Worm (Caenorhabditis elegans) whole organism, L1 larva: Measurements from ENCODE around the gene T17H7.7.
A peak's percentile ranks its signal among the peaks of the same experiment; 100 is the strongest.

ENCODE experiments used
- C34B4.2 ChIP-seq: sonication (generic microtip); optimal IDR thresholded peaks from 2 replicates; lab custom pipeline; 2017; ENCODE audit warnings: mild to moderate bottlenecking, missing genetic modification characterization, missing compliant biosample characterization
- alr-1 ChIP-seq: fragments of 200-800 bp; sonication (Bioruptor generic); optimal IDR thresholded peaks from 2 replicates; lab custom pipeline; 2018; ENCODE audit warnings: borderline replicate concordance, mild to moderate bottlenecking, missing genetic modification characterization, missing compliant biosample characterization
- aly-2 ChIP-seq: fragments of 150-350 bp; optimal IDR thresholded peaks from 2 replicates; lab custom pipeline; 2014; ENCODE audit warnings: missing biosample characterization, missing genetic modification characterization
- blmp-1 ChIP-seq: fragments of 150-350 bp; optimal IDR thresholded peaks from 2 replicates; lab custom pipeline; 2014; ENCODE audit warnings: missing biosample characterization, missing genetic modification characterization
- ceh-8 ChIP-seq: fragments of 200-800 bp; sonication (Bioruptor generic); optimal IDR thresholded peaks from 2 replicates; lab custom pipeline; 2018; ENCODE audit warnings: mild to moderate bottlenecking, missing genetic modification characterization, moderate library complexity, missing compliant biosample characterization
- ceh-82 ChIP-seq, 3 experiments: fragments of 150-350 bp in 1 of 3; sonication (generic microtip) in 2 of 3; optimal IDR thresholded peaks; 2 replicates each; lab custom pipeline; 2014 to 2017; ENCODE audit warnings: missing biosample characterization in 3 of 3, missing genetic modification characterization in 3 of 3
- ceh-90 ChIP-seq: sonication (generic microtip); optimal IDR thresholded peaks from 2 replicates; lab custom pipeline; 2016; ENCODE audit warnings: missing genetic modification characterization, missing compliant biosample characterization
- ces-1 ChIP-seq: fragments of 150-350 bp; optimal IDR thresholded peaks from 2 replicates; lab custom pipeline; 2014; ENCODE audit warnings: missing biosample characterization, missing genetic modification reagents, missing genetic modification characterization
- dpl-1 ChIP-seq, 3 experiments: fragments of 150-350 bp in 2 of 3; sonication (generic microtip) in 1 of 3; optimal IDR thresholded peaks; 2 replicates each; lab custom pipeline; 2014 to 2017; ENCODE audit warnings: missing biosample characterization in 3 of 3, missing genetic modification characterization in 3 of 3, missing genetic modification reagents in 3 of 3
- dsc-1 ChIP-seq: sonication (generic microtip); optimal IDR thresholded peaks from 2 replicates; lab custom pipeline; 2016; ENCODE audit warnings: mild to moderate bottlenecking, missing genetic modification characterization, missing compliant biosample characterization
- efl-1 ChIP-seq, 4 experiments: fragments of 150-350 bp; optimal IDR thresholded peaks in 3 of 4; peaks in 1 of 4; 1 replicate in 1 of 4; 2 replicates in 3 of 4; lab custom pipeline; 2014; ENCODE audit warnings: missing biosample characterization in 2 of 4, missing genetic modification characterization in 2 of 4, missing genetic modification reagents in 2 of 4
- efl-3 ChIP-seq: fragments of 200-800 bp; sonication (Bioruptor generic); optimal IDR thresholded peaks from 2 replicates; lab custom pipeline; 2018; ENCODE audit warnings: mild to moderate bottlenecking, missing genetic modification characterization, missing compliant biosample characterization
- egl-13 ChIP-seq: sonication (generic microtip); optimal IDR thresholded peaks from 2 replicates; lab custom pipeline; 2016; ENCODE audit warnings: missing genotype, missing genetic modification reagents, missing genetic modification characterization, missing compliant biosample characterization
- ets-5 ChIP-seq: fragments of 200-800 bp; sonication (Bioruptor generic); IDR thresholded peaks from 2 replicates; pipeline ENCODE4 v1.3.6; 2022; ENCODE audit warnings: missing genetic modification characterization, missing compliant biosample characterization
- fkh-10 ChIP-seq: sonication (generic microtip); optimal IDR thresholded peaks from 2 replicates; lab custom pipeline; 2017; ENCODE audit warnings: missing biosample characterization, missing genetic modification reagents, missing genetic modification characterization
- fkh-4 ChIP-seq: sonication (generic microtip); optimal IDR thresholded peaks from 2 replicates; lab custom pipeline; 2016; ENCODE audit warnings: missing compliant biosample characterization, missing genetic modification characterization, borderline replicate concordance
- fkh-8 ChIP-seq: sonication (generic microtip); optimal IDR thresholded peaks from 2 replicates; lab custom pipeline; 2016; ENCODE audit warnings: mild to moderate bottlenecking, missing genetic modification characterization, missing compliant biosample characterization
- hlh-4 ChIP-seq: sonication (generic microtip); optimal IDR thresholded peaks from 2 replicates; lab custom pipeline; 2016; ENCODE audit warnings: mild to moderate bottlenecking, missing genetic modification characterization, missing compliant biosample characterization
- hpl-2 ChIP-seq: fragments of 150-350 bp; optimal IDR thresholded peaks from 2 replicates; lab custom pipeline; 2014; ENCODE audit warnings: missing biosample characterization, missing genetic modification reagents, missing genetic modification characterization
- jun-1 ChIP-seq: fragments of 150-350 bp; optimal IDR thresholded peaks from 2 replicates; lab custom pipeline; 2014; ENCODE audit warnings: missing biosample characterization, missing genetic modification reagents, missing genetic modification characterization
- lin-14 ChIP-seq: fragments of 200-800 bp; sonication (Bioruptor generic); optimal IDR thresholded peaks from 2 replicates; lab custom pipeline; 2018; ENCODE audit warnings: mild to moderate bottlenecking, missing genetic modification characterization, moderate library complexity, missing compliant biosample characterization
- lin-39 ChIP-seq: fragments of 150-350 bp; optimal IDR thresholded peaks from 2 replicates; lab custom pipeline; 2014; ENCODE audit warnings: missing biosample characterization, missing genetic modification reagents, missing genetic modification characterization
- mef-2 ChIP-seq: fragments of 150-350 bp; optimal IDR thresholded peaks from 2 replicates; lab custom pipeline; 2014; ENCODE audit warnings: missing biosample characterization, missing genetic modification characterization
- nhr-28 ChIP-seq: fragments of 150-350 bp; optimal IDR thresholded peaks from 2 replicates; lab custom pipeline; 2014; ENCODE audit warnings: missing biosample characterization, missing genetic modification characterization
- nhr-47 ChIP-seq: sonication (generic microtip); optimal IDR thresholded peaks from 2 replicates; lab custom pipeline; 2016; ENCODE audit warnings: mild to moderate bottlenecking, missing genetic modification characterization, moderate library complexity, missing compliant biosample characterization
- nhr-76 ChIP-seq: sonication (generic microtip); optimal IDR thresholded peaks from 2 replicates; lab custom pipeline; 2017; ENCODE audit warnings: missing biosample characterization, missing genetic modification characterization
- nhr-84 ChIP-seq: sonication (generic microtip); optimal IDR thresholded peaks from 2 replicates; lab custom pipeline; 2017; ENCODE audit warnings: missing biosample characterization, missing genetic modification characterization
- nhr-85 ChIP-seq: sonication (generic microtip); peaks from one replicate; lab custom pipeline; 2016; ENCODE audit warnings: missing genetic modification characterization, inconsistent platforms, missing compliant biosample characterization
- nhr-90 ChIP-seq: sonication (generic microtip); optimal IDR thresholded peaks from 2 replicates; lab custom pipeline; 2016; ENCODE audit warnings: mild to moderate bottlenecking, missing genetic modification characterization, missing compliant biosample characterization; ENCODE audit not compliant: poor library complexity
- pag-3 ChIP-seq: sonication (generic microtip); optimal IDR thresholded peaks from 2 replicates; lab custom pipeline; 2017; ENCODE audit warnings: missing genetic modification characterization, mild to moderate bottlenecking, missing compliant biosample characterization, antibody characterized with exemption, borderline replicate concordance; ENCODE audit not compliant: insufficient read depth
- pax-3 ChIP-seq: fragments of 200-800 bp; sonication (Bioruptor generic); optimal IDR thresholded peaks from 2 replicates; lab custom pipeline; 2018; ENCODE audit warnings: mild to moderate bottlenecking, missing genetic modification characterization, moderate library complexity, missing compliant biosample characterization
- pqm-1 ChIP-seq: sonication (generic microtip); optimal IDR thresholded peaks from 3 replicates; lab custom pipeline; 2017; ENCODE audit warnings: missing biosample characterization, missing genetic modification characterization
- sptf-1 ChIP-seq: fragments of 150-350 bp; optimal IDR thresholded peaks from 2 replicates; lab custom pipeline; 2014; ENCODE audit warnings: missing biosample characterization, missing genetic modification characterization
- unc-130 ChIP-seq: fragments of 150-350 bp; optimal IDR thresholded peaks from 2 replicates; lab custom pipeline; 2017; ENCODE audit warnings: missing biosample characterization, missing genetic modification characterization, inconsistent platforms
- unc-62 ChIP-seq: fragments of 150-350 bp; optimal IDR thresholded peaks from 2 replicates; lab custom pipeline; 2014; ENCODE audit warnings: missing biosample characterization, missing genetic modification reagents, missing genetic modification characterization
- zag-1 ChIP-seq: fragments of 150-350 bp; optimal IDR thresholded peaks from 2 replicates; lab custom pipeline; 2014; ENCODE audit warnings: missing biosample characterization, missing genetic modification characterization
- zip-4 ChIP-seq: fragments of 200-800 bp; sonication (Bioruptor generic); optimal IDR thresholded peaks from 2 replicates; lab custom pipeline; 2018; ENCODE audit warnings: mild to moderate bottlenecking, missing genetic modification characterization, moderate library complexity, missing compliant biosample characterization
- ztf-11 ChIP-seq, 2 experiments: sonication (generic microtip); optimal IDR thresholded peaks; 2 replicates each; lab custom pipeline; 2016 to 2017; ENCODE audit warnings: missing genetic modification characterization in 2 of 2, missing biosample characterization in 1 of 2, missing compliant biosample characterization in 1 of 2

T17H7.7 gene

ce11 chrIII:744459-744858, 13.4 kb downstream of the T17H7.7 start:
- no peak for TF ChIP-seq unc-62 (GFP tag; lab: Kevin White, UChicago)
- no peak for TF ChIP-seq sptf-1 (tag; lab: Kevin White, UChicago)
- peak; percentile 17 for TF ChIP-seq lin-14 (GFP tag; lab: Kevin White, UChicago)
- no peak for TF ChIP-seq nhr-47 (tag; lab: Kevin White, UChicago)
- TF ChIP-seq pag-3 = no peak
- no peak for TF ChIP-seq nhr-84 (tag; lab: Kevin White, UChicago)
- no peak for TF ChIP-seq ztf-11 (tag; optimal IDR thresholded peaks at IDR 0.05; lab: Kevin White, UChicago)
- TF ChIP-seq blmp-1 (tag; lab: Kevin White, UChicago) = peak; percentile 95
- no peak for TF ChIP-seq nhr-28 (tag; lab: Kevin White, UChicago)

DNA sequence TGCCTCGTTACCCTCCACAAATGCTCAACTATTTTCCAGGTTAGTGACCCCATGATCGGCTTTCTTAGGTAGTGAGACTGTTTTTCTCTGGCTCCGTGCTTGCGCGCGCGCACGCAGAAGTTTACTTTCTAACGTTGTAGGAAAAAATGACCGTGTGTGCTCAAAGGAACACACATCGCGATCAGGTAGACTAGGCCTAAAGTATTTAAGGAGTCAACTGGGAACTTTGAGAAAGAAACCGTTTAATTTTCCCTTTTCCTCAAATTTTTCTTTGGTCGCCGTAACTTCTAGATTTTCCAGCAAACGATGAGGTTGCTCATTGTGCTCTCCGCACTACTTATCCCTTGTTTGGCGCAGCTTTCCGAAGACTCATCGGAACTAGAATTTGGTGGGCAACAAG, 17.5 kb downstream of the T17H7.7 start, which contains the start of gene idpp-1:
TSS of gene idpp-1 (plus strand) at position 301 of the 400 bp plus-strand sequence.
- TF ChIP-seq unc-130 (tag; lab: Kevin White, UChicago) (no peak), egl-13 (no peak), efl-3 (GFP tag; lab: Kevin White, UChicago) (no peak), aly-2 (tag; lab: Kevin White, UChicago) (no peak), nhr-84 (tag; lab: Kevin White, UChicago) (no peak), dsc-1 (tag; lab: Kevin White, UChicago) (no peak), jun-1 (tag; lab: Kevin White, UChicago) (no peak), ceh-8 (GFP tag; lab: Kevin White, UChicago) (no peak), hpl-2 (GFP tag; lab: Kevin White, UChicago) (no peak), efl-1 (optimal IDR thresholded peaks at IDR 0.05; lab: Kevin White, UChicago) (no peak), efl-1 (GFP tag; optimal IDR thresholded peaks at IDR 0.05 in 1 of 2; lab: Kevin White, UChicago) (no peak), fkh-4 (tag; lab: Kevin White, UChicago) (no peak), ces-1 (no peak), pag-3 (no peak), dpl-1 (GFP tag; optimal IDR thresholded peaks at IDR 0.05; lab: Kevin White, UChicago) (no peak), fkh-10 (GFP tag; lab: Kevin White, UChicago) (no peak), mef-2 (tag; lab: Kevin White, UChicago) (no peak), alr-1 (no peak), zip-4 (GFP tag; lab: Kevin White, UChicago) (no peak), lin-39 (no peak)

DNA sequence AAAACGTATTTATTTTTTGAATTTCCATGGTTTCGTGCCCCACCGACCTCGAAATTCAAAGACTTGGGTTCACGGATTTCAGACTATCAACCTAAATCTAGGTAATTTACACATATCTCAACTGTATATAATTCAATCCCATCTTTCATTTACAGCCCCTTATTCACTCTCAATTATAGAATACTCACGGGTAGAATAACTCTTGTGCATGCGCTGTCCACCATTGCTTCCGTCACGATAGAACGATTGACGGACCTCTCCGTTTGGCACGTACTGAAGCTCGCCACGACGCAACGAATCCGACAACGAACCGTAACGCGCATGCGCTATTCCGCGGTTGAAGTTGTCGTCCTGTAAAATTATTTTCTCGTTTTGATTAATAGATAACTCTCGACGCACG, 29.2 kb downstream of the T17H7.7 start:
- TF ChIP-seq ets-5 (GFP tag; lab: Robert Waterston, UW) (no peak), efl-1 (optimal IDR thresholded peaks at IDR 0.05; lab: Kevin White, UChicago) (no peak), efl-1 (GFP tag; optimal IDR thresholded peaks at IDR 0.05 in 1 of 2; lab: Kevin White, UChicago) (peak in 1 of 2 experiments; percentile 4)

ce11 chrIII:728074-728473, 29.8 kb downstream of the T17H7.7 start:
- no peak for TF ChIP-seq dsc-1 (tag; lab: Kevin White, UChicago)
- TF ChIP-seq ceh-90 (tag; lab: Kevin White, UChicago) = no peak
- TF ChIP-seq dpl-1 (GFP tag; optimal IDR thresholded peaks at IDR 0.05; lab: Kevin White, UChicago) = no peak
- no peak for TF ChIP-seq fkh-8 (tag; lab: Kevin White, UChicago)
- no peak for TF ChIP-seq nhr-76
- TF ChIP-seq zip-4 (GFP tag; lab: Kevin White, UChicago) = no peak
- TF ChIP-seq nhr-85 (tag; lab: Kevin White, UChicago) = peak; percentile 70
- TF ChIP-seq jun-1 (tag; lab: Kevin White, UChicago) = no peak

DNA sequence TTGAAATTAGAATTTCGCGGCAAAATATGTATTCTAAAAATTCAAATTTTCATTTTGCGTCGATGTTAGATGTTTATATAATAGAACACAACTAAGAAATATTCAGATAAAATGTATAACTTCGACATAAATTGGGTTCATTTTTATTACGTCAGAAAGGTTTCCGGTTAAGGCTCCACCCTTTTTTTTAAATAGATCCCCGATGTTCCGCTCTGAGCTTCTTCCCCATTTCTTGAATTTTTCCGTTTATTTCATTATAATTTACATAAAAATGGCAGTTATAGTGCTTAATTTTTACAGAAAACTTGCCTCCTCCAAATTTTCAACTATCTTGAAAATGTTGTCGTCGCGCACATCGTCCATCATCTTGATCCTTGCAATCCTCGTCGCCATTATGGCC, 33.1 kb downstream of the T17H7.7 start, which contains the start of gene flp-24:
TSS of gene flp-24 (plus strand) at position 301 of the 400 bp plus-strand sequence.
- no peak for TF ChIP-seq alr-1
- TF ChIP-seq aly-2 (tag; lab: Kevin White, UChicago) = no peak
- TF ChIP-seq unc-130 (tag; lab: Kevin White, UChicago) = no peak
- TF ChIP-seq ceh-82 (tag; optimal IDR thresholded peaks at IDR 0.05; lab: Kevin White, UChicago) = no peak
- TF ChIP-seq blmp-1 (tag; lab: Kevin White, UChicago) = no peak
- no peak for TF ChIP-seq C34B4.2
- no peak for TF ChIP-seq pax-3
- TF ChIP-seq zag-1 (tag; lab: Kevin White, UChicago) = no peak
- TF ChIP-seq hlh-4 (tag; lab: Kevin White, UChicago) = no peak
- TF ChIP-seq pqm-1 = no peak
- no peak for TF ChIP-seq pag-3
- TF ChIP-seq ets-5 (GFP tag; lab: Robert Waterston, UW) = no peak
- no peak for TF ChIP-seq nhr-90 (tag; lab: Kevin White, UChicago)
- no peak for TF ChIP-seq ceh-8 (GFP tag; lab: Kevin White, UChicago)
- TF ChIP-seq egl-13 = no peak
